Worm (Caenorhabditis elegans) whole organism, L3 larva: ENCODE results near the gene grd-2.

Experiments used
- R02D3.7 ChIP-seq: fragments of 150-350 bp; optimal IDR thresholded peaks from 2 replicates; lab custom pipeline; 2014; ENCODE audit warnings: missing biosample characterization, missing genetic modification characterization
- ama-1 ChIP-seq: fragments of 150-350 bp; optimal IDR thresholded peaks from 2 replicates; lab custom pipeline; 2018
- daf-12 ChIP-seq: fragments of 150-350 bp; optimal IDR thresholded peaks from 2 replicates; lab custom pipeline; 2014; ENCODE audit warnings: missing biosample characterization, missing genetic modification reagents, missing genetic modification characterization
- egl-27 ChIP-seq: sonication (generic microtip); optimal IDR thresholded peaks from 4 replicates; lab custom pipeline; 2017; ENCODE audit warnings: missing biosample characterization, missing genetic modification reagents, missing genetic modification characterization
- elt-3 ChIP-seq, 3 experiments: fragments of 150-350 bp in 1 of 3; sonication (generic microtip) in 2 of 3; optimal IDR thresholded peaks; 2 replicates in 2 of 3; 4 replicates in 1 of 3; lab custom pipeline; 2014 to 2017; ENCODE audit warnings: missing biosample characterization in 3 of 3, missing genetic modification characterization in 3 of 3
- lin-15B ChIP-seq: fragments of 150-350 bp; optimal IDR thresholded peaks from 2 replicates; lab custom pipeline; 2014; ENCODE audit warnings: missing biosample characterization, missing genetic modification characterization
- lsy-12 ChIP-seq: sonication (generic microtip); optimal IDR thresholded peaks from 2 replicates; lab custom pipeline; 2016; ENCODE audit warnings: mild to moderate bottlenecking, missing genetic modification characterization, missing compliant biosample characterization
- nhr-43 ChIP-seq: sonication (generic microtip); optimal IDR thresholded peaks from 2 replicates; lab custom pipeline; 2016; ENCODE audit warnings: mild to moderate bottlenecking, missing genetic modification characterization, missing compliant biosample characterization; ENCODE audit not compliant: poor library complexity, severe bottlenecking
- pha-4 ChIP-seq: fragments of 150-350 bp; optimal IDR thresholded peaks from 2 replicates; lab custom pipeline; 2014; ENCODE audit warnings: missing biosample characterization, missing genetic modification reagents, missing genetic modification characterization
- pqm-1 ChIP-seq: fragments of 150-350 bp; optimal IDR thresholded peaks from 2 replicates; lab custom pipeline; 2017; ENCODE audit warnings: missing biosample characterization, missing genetic modification characterization, inconsistent platforms
- unc-39 ChIP-seq: sonication (generic microtip); optimal IDR thresholded peaks from 4 replicates; lab custom pipeline; 2017; ENCODE audit warnings: missing biosample characterization, missing genetic modification characterization
- unc-62 ChIP-seq: fragments of 150-350 bp; sonication (generic microtip); optimal IDR thresholded peaks from 4 replicates; lab custom pipeline; 2014; ENCODE audit warnings: missing biosample characterization, missing genetic modification reagents, missing genetic modification characterization
- zag-1 ChIP-seq: fragments of 150-350 bp; optimal IDR thresholded peaks from 2 replicates; lab custom pipeline; 2014; ENCODE audit warnings: missing biosample characterization, missing genetic modification characterization
- ztf-11 ChIP-seq: fragments of 150-350 bp; optimal IDR thresholded peaks from 2 replicates; lab custom pipeline; 2014; ENCODE audit warnings: missing biosample characterization, missing genetic modification characterization

ce11 chrV:20595653-20596052, 13.9 kb upstream of the grd-2 start, which contains the start of gene F26F2.11:
- TF ChIP-seq R02D3.7 (tag; lab: Kevin White, UChicago) (no peak), egl-27 (tag; lab: Kevin White, UChicago) (no peak), unc-39 (tag; lab: Kevin White, UChicago) (no peak), lsy-12 (tag; lab: Kevin White, UChicago) (no peak), elt-3 (tag; optimal IDR thresholded peaks at IDR 0.05; lab: Kevin White, UChicago) (no peak), pha-4 (tag; lab: Kevin White, UChicago) (no peak), ztf-11 (no peak), zag-1 (tag; lab: Kevin White, UChicago) (no peak), unc-62 (GFP tag; lab: Kevin White, UChicago) (no peak), lin-15B (tag; lab: Kevin White, UChicago) (no peak), daf-12 (no peak), nhr-43 (tag; lab: Kevin White, UChicago) (no peak), pqm-1 (tag; lab: Kevin White, UChicago) (no peak), ama-1 (lab: Kevin White, UChicago) (no peak)
